Worm (Caenorhabditis elegans) whole organism, L2 larva: ENCODE data around the gene Y51A2B.8.

Source experiments
- C34F6.9 ChIP-seq: fragments of 150-350 bp; optimal IDR thresholded peaks from 2 replicates; lab custom pipeline; 2014; ENCODE audit warnings: missing biosample characterization, missing genetic modification characterization
- F13H6.1 ChIP-seq: sonication (generic microtip); optimal IDR thresholded peaks from 2 replicates; lab custom pipeline; 2016; ENCODE audit warnings: missing genetic modification characterization, missing compliant biosample characterization
- R02D3.7 ChIP-seq: fragments of 150-350 bp; optimal IDR thresholded peaks from 2 replicates; lab custom pipeline; 2014; ENCODE audit warnings: missing biosample characterization, missing genetic modification characterization
- ZK546.5 ChIP-seq: sonication (generic microtip); optimal IDR thresholded peaks from 2 replicates; lab custom pipeline; 2017; ENCODE audit warnings: missing biosample characterization, missing genetic modification characterization
- alr-1 ChIP-seq: fragments of 150-350 bp; optimal IDR thresholded peaks from 2 replicates; lab custom pipeline; 2014; ENCODE audit warnings: missing biosample characterization, missing genetic modification characterization
- aly-2 ChIP-seq: fragments of 150-350 bp; optimal IDR thresholded peaks from 2 replicates; lab custom pipeline; 2014; ENCODE audit warnings: missing biosample characterization, missing genetic modification characterization
- ama-1 ChIP-seq: fragments of 150-350 bp; optimal IDR thresholded peaks from 2 replicates; lab custom pipeline; 2018; ENCODE audit warnings: inconsistent platforms
- blmp-1 ChIP-seq: sonication (generic microtip); optimal IDR thresholded peaks from 2 replicates; lab custom pipeline; 2017; ENCODE audit warnings: missing genetic modification characterization, mild to moderate bottlenecking, missing compliant biosample characterization, antibody characterized with exemption, moderate library complexity; ENCODE audit not compliant: insufficient read depth
- ceh-16 ChIP-seq: fragments of 150-350 bp; optimal IDR thresholded peaks from 2 replicates; lab custom pipeline; 2014; ENCODE audit warnings: missing biosample characterization, missing genetic modification characterization
- ceh-82 ChIP-seq: fragments of 150-350 bp; optimal IDR thresholded peaks from 2 replicates; lab custom pipeline; 2014; ENCODE audit warnings: missing biosample characterization, missing genetic modification characterization
- crh-2 ChIP-seq: sonication (generic microtip); optimal IDR thresholded peaks from 2 replicates; lab custom pipeline; 2017; ENCODE audit warnings: missing biosample characterization, missing genetic modification characterization
- dmd-4 ChIP-seq: sonication (generic microtip); optimal IDR thresholded peaks from 2 replicates; lab custom pipeline; 2017; ENCODE audit warnings: missing biosample characterization, missing genetic modification characterization
- egl-27 ChIP-seq: sonication (generic microtip); optimal IDR thresholded peaks from 3 replicates; lab custom pipeline; 2017; ENCODE audit warnings: missing biosample characterization, missing genetic modification reagents, missing genetic modification characterization
- elt-1 ChIP-seq: fragments of 150-350 bp; optimal IDR thresholded peaks from 2 replicates; lab custom pipeline; 2014; ENCODE audit warnings: missing biosample characterization, missing genetic modification characterization
- elt-3 ChIP-seq: sonication (generic microtip); optimal IDR thresholded peaks from 2 replicates; lab custom pipeline; 2017; ENCODE audit warnings: missing biosample characterization, missing genetic modification characterization
- fos-1 ChIP-seq: fragments of 150-350 bp; optimal IDR thresholded peaks from 2 replicates; lab custom pipeline; 2014; ENCODE audit warnings: missing biosample characterization, missing genetic modification characterization
- gmeb-1 ChIP-seq: fragments of 150-350 bp; optimal IDR thresholded peaks from 2 replicates; lab custom pipeline; 2014; ENCODE audit warnings: missing biosample characterization, missing genetic modification characterization
- lin-11 ChIP-seq: fragments of 150-350 bp; sonication (generic microtip); optimal IDR thresholded peaks from 2 replicates; lab custom pipeline; 2014; ENCODE audit warnings: missing biosample characterization, missing genetic modification characterization, inconsistent platforms, mixed read lengths
- lin-39 ChIP-seq: fragments of 150-350 bp; optimal IDR thresholded peaks from 2 replicates; lab custom pipeline; 2014; ENCODE audit warnings: missing biosample characterization, missing genetic modification reagents, missing genetic modification characterization
- mab-5 ChIP-seq: fragments of 150-350 bp; optimal IDR thresholded peaks from 2 replicates; lab custom pipeline; 2014; ENCODE audit warnings: missing biosample characterization, missing genetic modification characterization
- mdl-1 ChIP-seq, 2 experiments: fragments of 150-350 bp in 1 of 2; sonication (generic microtip) in 1 of 2; optimal IDR thresholded peaks; 2 replicates each; lab custom pipeline; 2017; ENCODE audit warnings: missing biosample characterization in 2 of 2, missing genetic modification characterization in 2 of 2
- nhr-10 ChIP-seq: sonication (generic microtip); optimal IDR thresholded peaks from 2 replicates; lab custom pipeline; 2017; ENCODE audit warnings: missing biosample characterization, missing genetic modification characterization
- nhr-12 ChIP-seq: fragments of 150-350 bp; optimal IDR thresholded peaks from 2 replicates; lab custom pipeline; 2014; ENCODE audit warnings: missing biosample characterization, missing genetic modification characterization
- nhr-129 ChIP-seq: fragments of 150-350 bp; optimal IDR thresholded peaks from 2 replicates; lab custom pipeline; 2014; ENCODE audit warnings: missing biosample characterization, missing genetic modification characterization
- nhr-21 ChIP-seq: fragments of 150-350 bp; optimal IDR thresholded peaks from 2 replicates; lab custom pipeline; 2014; ENCODE audit warnings: missing biosample characterization, missing genetic modification characterization
- nhr-23 ChIP-seq: fragments of 150-350 bp; optimal IDR thresholded peaks from 2 replicates; lab custom pipeline; 2014; ENCODE audit warnings: missing biosample characterization, missing genetic modification reagents, missing genetic modification characterization
- nhr-237 ChIP-seq: fragments of 150-350 bp; optimal IDR thresholded peaks from 2 replicates; lab custom pipeline; 2014; ENCODE audit warnings: missing biosample characterization, missing genetic modification characterization
- nhr-6 ChIP-seq: fragments of 150-350 bp; optimal IDR thresholded peaks from 2 replicates; lab custom pipeline; 2014; ENCODE audit warnings: missing biosample characterization, missing genetic modification characterization
- nhr-77 ChIP-seq: fragments of 150-350 bp; optimal IDR thresholded peaks from 2 replicates; lab custom pipeline; 2014; ENCODE audit warnings: missing biosample characterization, missing genetic modification characterization
- sem-4 ChIP-seq: fragments of 150-350 bp; optimal IDR thresholded peaks from 2 replicates; lab custom pipeline; 2014; ENCODE audit warnings: missing biosample characterization, missing genetic modification reagents, missing genetic modification characterization
- skn-1 ChIP-seq: sonication (generic microtip); optimal IDR thresholded peaks from 2 replicates; lab custom pipeline; 2017; ENCODE audit warnings: missing biosample characterization, missing genetic modification characterization
- sma-3 ChIP-seq: sonication (generic microtip); optimal IDR thresholded peaks from 2 replicates; lab custom pipeline; 2016; ENCODE audit warnings: missing genetic modification reagents, missing genetic modification characterization, missing compliant biosample characterization
- sma-9 ChIP-seq, 2 experiments: fragments of 150-350 bp in 1 of 2; sonication (generic microtip) in 1 of 2; optimal IDR thresholded peaks; 2 replicates each; lab custom pipeline; 2014 to 2016; ENCODE audit warnings: missing genetic modification characterization in 2 of 2, mild to moderate bottlenecking in 1 of 2, missing biosample characterization in 1 of 2, missing compliant biosample characterization in 1 of 2, missing genetic modification reagents in 1 of 2, moderate library complexity in 1 of 2
- snpc-4 ChIP-seq: fragments of 150-350 bp; optimal IDR thresholded peaks from 2 replicates; lab custom pipeline; 2014; ENCODE audit warnings: missing biosample characterization, missing genetic modification characterization
- unc-39 ChIP-seq: fragments of 150-350 bp; optimal IDR thresholded peaks from 2 replicates; lab custom pipeline; 2014; ENCODE audit warnings: missing biosample characterization, missing genetic modification characterization
- unc-55 ChIP-seq: fragments of 150-350 bp; sonication (generic microtip); optimal IDR thresholded peaks from 3 replicates; lab custom pipeline; 2014; ENCODE audit warnings: missing biosample characterization, missing genetic modification reagents, missing genetic modification characterization
- unc-62 ChIP-seq: fragments of 150-350 bp; optimal IDR thresholded peaks from 2 replicates; lab custom pipeline; 2014; ENCODE audit warnings: missing biosample characterization, missing genetic modification reagents, missing genetic modification characterization
- zag-1 ChIP-seq: fragments of 150-350 bp; optimal IDR thresholded peaks from 2 replicates; lab custom pipeline; 2014; ENCODE audit warnings: missing biosample characterization, missing genetic modification characterization
- ztf-1 ChIP-seq: fragments of 200-800 bp; sonication (Bioruptor generic); conservative IDR thresholded peaks from 2 replicates; pipeline ENCODE4 v1.3.6; 2022; ENCODE audit warnings: missing genetic modification characterization, missing compliant biosample characterization
- ztf-4 ChIP-seq: fragments of 150-350 bp; optimal IDR thresholded peaks from 2 replicates; lab custom pipeline; 2014; ENCODE audit warnings: missing biosample characterization, missing genetic modification characterization

The Y51A2B.8 gene

ce11 chrV:18346080-18346479, 32.8 kb upstream of the Y51A2B.8 start:
- TF ChIP-seq nhr-129 (tag; lab: Kevin White, UChicago) (peak; percentile 30), F13H6.1 (peak; percentile 38), crh-2 (peak; percentile 72), nhr-6 (tag; lab: Kevin White, UChicago) (no peak), mab-5 (no peak), nhr-21 (tag; lab: Kevin White, UChicago) (peak; percentile 74), gmeb-1 (tag; lab: Kevin White, UChicago) (peak; percentile 76), fos-1 (tag; lab: Kevin White, UChicago) (peak; percentile 100), sma-3 (GFP tag; lab: Kevin White, UChicago) (peak; percentile 81), skn-1 (tag; lab: Kevin White, UChicago) (peak; percentile 96), sem-4 (tag; lab: Kevin White, UChicago) (no peak), egl-27 (peak; percentile 85), sma-9 (GFP tag; optimal IDR thresholded peaks at IDR 0.05; lab: Kevin White, UChicago) (peak; percentile 88), sma-9 (tag; optimal IDR thresholded peaks at IDR 0.05; lab: Kevin White, UChicago) (no peak)

- TF ChIP-seq zag-1 (tag; lab: Kevin White, UChicago) (no peak), nhr-10 (no peak), alr-1 (no peak), elt-3 (tag; lab: Kevin White, UChicago) (no peak), ZK546.5 (tag; lab: Kevin White, UChicago) (no peak), unc-39 (no peak), nhr-77 (tag; lab: Kevin White, UChicago) (no peak), aly-2 (tag; lab: Kevin White, UChicago) (no peak), R02D3.7 (no peak), sma-3 (GFP tag; lab: Kevin White, UChicago) (no peak), lin-11 (tag; lab: Kevin White, UChicago) (no peak)
- TF ChIP-seq, all 48 proteins: peak for 0
Measured at ce11 chrV:18350046-18350445, 28.9 kb upstream of the Y51A2B.8 start, which contains the start of gene C08E8.3. Gene C08E8.3 (plus strand): TSS chrV:18350129.

DNA sequence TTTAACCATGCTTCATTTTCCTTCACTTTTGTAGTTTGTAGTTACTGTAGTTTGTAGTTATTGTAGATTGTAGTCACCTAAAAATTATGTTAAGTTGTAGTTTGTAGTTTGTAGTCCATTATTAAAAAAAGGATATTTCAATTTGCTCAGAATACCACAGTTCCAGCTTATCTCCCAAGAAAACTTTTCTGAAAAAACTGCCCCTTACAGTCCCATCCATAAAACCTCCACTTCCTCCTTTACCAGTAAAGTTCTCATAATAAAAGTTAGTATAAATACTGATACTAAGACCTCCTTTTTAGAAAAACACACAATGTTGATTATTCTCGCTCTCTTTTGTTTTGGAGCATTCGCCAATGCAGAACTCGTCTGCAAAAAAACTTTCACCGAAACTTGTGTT, 28.2 kb upstream of the Y51A2B.8 start, which contains the start of gene C08E8.11:
TSS of gene C08E8.11 (plus strand) at position 301 of the 400 bp plus-strand sequence.
- TF ChIP-seq dmd-4 (tag; lab: Kevin White, UChicago) (no peak), nhr-237 (tag; lab: Kevin White, UChicago) (no peak), ztf-1 (GFP tag; lab: Robert Waterston, UW) (no peak), nhr-23 (tag; lab: Kevin White, UChicago) (no peak), zag-1 (tag; lab: Kevin White, UChicago) (no peak), mab-5 (no peak), C34F6.9 (no peak), nhr-129 (tag; lab: Kevin White, UChicago) (no peak), ZK546.5 (tag; lab: Kevin White, UChicago) (no peak), fos-1 (tag; lab: Kevin White, UChicago) (no peak), elt-1 (no peak), nhr-77 (tag; lab: Kevin White, UChicago) (no peak), skn-1 (tag; lab: Kevin White, UChicago) (no peak), elt-3 (tag; lab: Kevin White, UChicago) (no peak), sma-9 (GFP tag; optimal IDR thresholded peaks at IDR 0.05; lab: Kevin White, UChicago) (no peak), sma-9 (tag; optimal IDR thresholded peaks at IDR 0.05; lab: Kevin White, UChicago) (no peak), crh-2 (no peak), unc-55 (no peak), snpc-4 (no peak), aly-2 (tag; lab: Kevin White, UChicago) (no peak)
- TF ChIP-seq, all 48 proteins: peak for 0

DNA sequence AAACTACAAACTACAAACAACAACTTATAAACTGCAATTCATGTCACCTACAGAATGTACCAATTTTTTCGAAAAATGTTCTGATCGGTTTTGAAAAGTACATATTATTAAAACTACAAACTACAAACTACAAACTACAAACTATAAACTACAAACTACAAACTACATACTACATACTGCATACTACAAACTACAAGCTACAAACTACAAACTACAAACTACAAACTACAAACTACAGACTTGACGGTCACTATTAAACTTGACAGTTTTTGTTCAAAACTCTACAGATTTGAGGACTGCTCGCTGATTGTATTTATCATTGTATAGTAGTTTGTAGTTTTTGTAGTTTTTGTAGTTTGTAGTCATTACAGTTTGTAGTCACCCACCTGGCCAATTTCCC, 24.6 kb upstream of the Y51A2B.8 start:
- no peak for TF ChIP-seq ama-1 (lab: Kevin White, UChicago)
- no peak for TF ChIP-seq crh-2
- TF ChIP-seq lin-11 (tag; lab: Kevin White, UChicago), result no peak
- TF ChIP-seq R02D3.7, result no peak
- no peak for TF ChIP-seq sma-3 (GFP tag; lab: Kevin White, UChicago)
- TF ChIP-seq unc-39, result no peak
- TF ChIP-seq lin-39 (tag; lab: Kevin White, UChicago), result no peak
- no peak for TF ChIP-seq ceh-82

DNA sequence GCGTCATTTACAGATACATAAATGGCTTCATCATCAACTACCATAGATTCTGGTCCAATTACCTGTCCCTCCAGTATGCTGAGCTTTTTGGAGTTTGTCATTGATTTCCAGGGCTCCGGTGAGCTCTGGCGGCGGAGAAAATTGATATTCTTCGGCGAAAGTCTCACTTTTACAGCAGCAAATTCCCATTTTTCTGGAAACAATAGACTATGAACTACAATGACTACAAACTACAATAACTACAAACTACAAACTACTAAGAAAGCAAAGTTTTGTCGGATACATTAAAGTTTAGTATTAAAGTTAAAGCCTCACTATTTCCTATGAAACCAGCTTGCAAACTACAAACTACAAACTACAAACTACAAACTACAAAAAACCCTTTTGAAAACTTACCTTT, 23.2 kb upstream of the Y51A2B.8 start, which contains the start of gene C08E8.2:
TSS of gene C08E8.2 (minus strand) at position 101 of the 400 bp plus-strand sequence.
- TF ChIP-seq ceh-82, result no peak
- TF ChIP-seq unc-55, result no peak
- TF ChIP-seq nhr-12, result no peak
- no peak for TF ChIP-seq mdl-1 (tag; optimal IDR thresholded peaks at IDR 0.05; lab: Kevin White, UChicago)
- TF ChIP-seq egl-27, result no peak
- TF ChIP-seq ceh-16 (tag; lab: Kevin White, UChicago), result no peak
- no peak for TF ChIP-seq blmp-1 (tag; lab: Kevin White, UChicago)
- TF ChIP-seq mab-5, result no peak
- no peak for TF ChIP-seq nhr-23 (tag; lab: Kevin White, UChicago)
- TF ChIP-seq ZK546.5 (tag; lab: Kevin White, UChicago), result no peak
- TF ChIP-seq ztf-4 (tag; lab: Kevin White, UChicago), result no peak
- no peak for TF ChIP-seq sem-4 (tag; lab: Kevin White, UChicago)
- no peak for TF ChIP-seq unc-62 (GFP tag; lab: Kevin White, UChicago)
- no peak for TF ChIP-seq nhr-10
- no peak for TF ChIP-seq C34F6.9
- TF ChIP-seq dmd-4 (tag; lab: Kevin White, UChicago), result no peak
